Worm (Caenorhabditis elegans): ENCODE measurements around the gene aqp-3.

ce11 chrIV:10957583-10958229, 8.6 kb downstream of the aqp-3 start, which contains the start of gene Y69E1A.5:
- no peak for TF ChIP-seq unc-39 (tag; optimal IDR thresholded peaks at IDR 0.05)
- TF ChIP-seq nhr-237 (tag; optimal IDR thresholded peaks at IDR 0.05): no peak
